Fruit fly (Drosophila melanogaster): ENCODE measurements around the gene Sec61gamma.

Sec61gamma gene

DNA sequence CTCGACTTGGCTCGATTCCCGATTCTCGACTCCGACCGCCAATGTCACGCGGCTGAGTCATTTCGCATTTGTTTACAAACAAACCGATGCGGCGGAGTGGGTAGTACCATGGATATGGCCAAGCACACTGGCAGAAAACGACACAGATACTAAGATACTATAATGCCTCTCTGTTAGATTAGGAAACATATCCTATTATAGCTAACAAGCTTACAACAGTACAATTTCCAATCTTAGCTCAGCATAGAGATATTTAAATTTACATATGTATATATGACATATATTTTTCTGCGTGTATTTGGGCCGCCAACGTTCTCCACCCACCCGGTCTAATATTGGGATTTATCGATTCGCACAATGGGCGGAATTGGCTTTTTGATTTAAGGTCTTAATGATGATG is 39.2 kb upstream of the Sec61gamma start (continued):
- peak; percentile 58 for TF ChIP-seq CG11902 (GFP tag; optimal IDR thresholded peaks at IDR 0.05)
- peak; percentile 40 for TF ChIP-seq CG11762 (GFP tag; optimal IDR thresholded peaks at IDR 0.05; ENCODE audit: insufficient read depth)
- TF ChIP-seq dac (GFP tag; optimal IDR thresholded peaks at IDR 0.05): peak; percentile 23
- peak; percentile 8 for TF ChIP-seq Blimp-1 (GFP tag; optimal IDR thresholded peaks at IDR 0.05)
- peak; percentile 74 for TF ChIP-seq svp (GFP tag)
- TF ChIP-seq topi (GFP tag; optimal IDR thresholded peaks at IDR 0.05): peak; percentile 83
- no peak for TF ChIP-seq Ets21C (GFP tag; optimal IDR thresholded peaks at IDR 0.05)
- no peak for TF ChIP-seq CG9139 (GFP tag; optimal IDR thresholded peaks at IDR 0.05)

DNA sequence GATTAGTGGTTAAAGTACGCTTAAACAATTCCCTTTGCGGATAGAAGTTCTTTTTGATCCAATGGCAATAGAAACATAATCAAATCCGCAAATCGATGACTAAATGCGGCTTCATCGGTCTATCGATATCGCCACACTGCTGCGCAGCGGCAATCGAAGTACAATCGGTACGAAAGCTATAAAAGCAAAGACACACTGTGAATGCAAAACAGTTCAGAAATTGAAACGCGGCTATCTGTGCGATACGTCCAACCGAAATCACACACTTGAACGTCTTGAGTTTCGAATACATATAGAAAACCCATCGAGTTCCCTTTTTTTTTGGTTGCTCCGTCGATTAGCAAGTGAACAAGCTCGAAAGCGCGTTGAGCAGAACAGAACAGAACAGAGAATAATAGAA is 38.1 kb upstream of the Sec61gamma start, which contains the start of gene CG14207:
Gene CG14207 (plus strand): TSS at position 203 of the 400 bp plus-strand sequence.
- TF ChIP-seq Blimp-1 (GFP tag; optimal IDR thresholded peaks at IDR 0.05) (no peak), CG11294 (GFP tag; IDR thresholded peaks at IDR 0.05) (no peak), Eip75B (GFP tag; optimal IDR thresholded peaks at IDR 0.05) (no peak), Sox14 (GFP tag; optimal IDR thresholded peaks at IDR 0.05) (peak; percentile 34), CG3032 (tag; optimal IDR thresholded peaks at IDR 0.05) (peak; percentile 0), CG6792 (GFP tag; optimal IDR thresholded peaks at IDR 0.05) (no peak), vri (GFP tag; optimal IDR thresholded peaks at IDR 0.05) (peak; percentile 50), CG6854 (GFP tag; optimal IDR thresholded peaks at IDR 0.05) (no peak), esn (GFP tag; optimal IDR thresholded peaks at IDR 0.05) (peak; percentile 19), CG34406 (GFP tag; optimal IDR thresholded peaks at IDR 0.05) (no peak), Met (GFP tag; optimal IDR thresholded peaks at IDR 0.05) (peak; percentile 3), ss (GFP tag; optimal IDR thresholded peaks at IDR 0.05) (peak; percentile 2 to 10), Smox (GFP tag; optimal IDR thresholded peaks at IDR 0.05) (no peak), spab (GFP tag; optimal IDR thresholded peaks at IDR 0.05) (no peak), eg (GFP tag; IDR thresholded peaks at IDR 0.05) (peak; percentile 28; the same call in 1 of the 3 replicates), CG6163 (GFP tag; IDR thresholded peaks at IDR 0.05) (peak; percentile 47; the same call in 1 of the 3 replicates), Hr4 (GFP tag; optimal IDR thresholded peaks at IDR 0.05) (no peak), dac (GFP tag; optimal IDR thresholded peaks at IDR 0.05) (no peak), Eip78C (GFP tag) (peak; percentile 66), Eip93F (GFP tag; optimal IDR thresholded peaks at IDR 0.05) (no peak), CG6808 (GFP tag; optimal IDR thresholded peaks at IDR 0.05) (peak; percentile 31), salr (GFP tag; optimal IDR thresholded peaks at IDR 0.05) (no peak), lz (GFP tag; optimal IDR thresholded peaks at IDR 0.05) (no peak), Sox102F (GFP tag; optimal IDR thresholded peaks at IDR 0.05) (peak; percentile 11), acj6 (GFP tag; optimal IDR thresholded peaks at IDR 0.05) (no peak), CG4318 (GFP tag; optimal IDR thresholded peaks at IDR 0.05) (no peak), CG3919 (GFP tag; optimal IDR thresholded peaks at IDR 0.05) (peak; percentile 2), CG15336 (GFP tag; IDR thresholded peaks at IDR 0.05) (no peak), CG16779 (tag; optimal IDR thresholded peaks at IDR 0.05) (peak; percentile 29)

DNA sequence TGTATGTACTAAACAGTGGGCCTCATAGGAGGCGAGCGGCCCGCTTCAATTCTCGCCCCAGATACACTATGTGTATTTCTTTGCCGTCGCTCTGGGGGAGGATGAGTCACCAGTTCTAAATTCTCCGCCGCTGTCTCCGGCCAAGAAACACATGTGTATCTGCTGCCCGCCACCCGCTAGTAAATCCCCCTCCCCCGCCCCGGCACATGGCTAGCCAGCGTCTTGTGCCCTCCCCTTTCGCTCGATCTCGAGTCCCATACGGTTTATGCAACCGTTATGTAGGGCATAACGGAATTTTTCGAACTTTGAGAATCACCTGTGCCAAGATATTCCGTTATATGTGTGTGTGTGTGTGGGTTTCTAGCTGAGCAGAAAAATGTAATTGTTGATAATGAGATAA is 37.2 kb upstream of the Sec61gamma start:
- TF ChIP-seq CG8119 (GFP tag; IDR thresholded peaks at IDR 0.05) (no peak), Lpt (GFP tag; optimal IDR thresholded peaks at IDR 0.05) (no peak), net (GFP tag; optimal IDR thresholded peaks at IDR 0.05) (peak; percentile 10), fkh (GFP tag; optimal IDR thresholded peaks at IDR 0.05) (peak; percentile 37)
